Worm (Caenorhabditis elegans): ENCODE data around the gene K02E10.7.

The K02E10.7 gene

ce11 chrX:2552210-2552674 is 43.9 kb upstream of the K02E10.7 start, which contains the start of gene aat-3:
aat-3 (plus strand) TSS chrX:2552260.
- peak; percentile 24; the same call in 1 of the 2 replicates for TF ChIP-seq D2030.7 (GFP tag; IDR thresholded peaks at IDR 0.05)
- TF ChIP-seq C17E4.6 (GFP tag; IDR thresholded peaks at IDR 0.05), result no peak
- TF ChIP-seq ztf-22 (GFP tag; optimal IDR thresholded peaks at IDR 0.05), result no peak
- TF ChIP-seq nfya-1 (tag; optimal IDR thresholded peaks at IDR 0.05; ENCODE audit: borderline replicate concordance, insufficient read depth), result no peak
- no peak for TF ChIP-seq madf-10 (tag; optimal IDR thresholded peaks at IDR 0.05)
- TF ChIP-seq F10E7.11 (tag; optimal IDR thresholded peaks at IDR 0.05), result no peak
- no peak for TF ChIP-seq gei-17 (GFP tag; optimal IDR thresholded peaks at IDR 0.05)
- TF ChIP-seq lin-35 (GFP tag; optimal IDR thresholded peaks at IDR 0.05), result no peak
- no peak for TF ChIP-seq zim-3 (tag; optimal IDR thresholded peaks at IDR 0.05)
- TF ChIP-seq sea-2 (GFP tag; IDR thresholded peaks at IDR 0.05), result no peak
- no peak for TF ChIP-seq F57A8.1 (GFP tag; optimal IDR thresholded peaks at IDR 0.05)
- TF ChIP-seq ekl-4 (GFP tag; IDR thresholded peaks at IDR 0.05), result no peak
- TF ChIP-seq B0261.1 (tag; optimal IDR thresholded peaks at IDR 0.05), result no peak
- no peak for TF ChIP-seq aptf-3 (GFP tag; IDR thresholded peaks at IDR 0.05)
- TF ChIP-seq akir-1 (GFP tag; optimal IDR thresholded peaks at IDR 0.05), result no peak
- TF ChIP-seq hmg-1.2 (GFP tag; IDR thresholded peaks at IDR 0.05), result peak; percentile 15; the same call in 1 of the 2 replicates
- no peak for TF ChIP-seq Y53G8AR.9 (GFP tag; conservative IDR thresholded peaks at IDR 0.05)
- TF ChIP-seq zfh-2 (GFP tag; conservative IDR thresholded peaks at IDR 0.05), result 0 out of 2 replicates have a peak, but pooled peaks have one; percentile 31

- no peak for TF ChIP-seq snpc-4 (GFP tag; optimal IDR thresholded peaks at IDR 0.05)
- TF ChIP-seq snpc-4 (tag; optimal IDR thresholded peaks at IDR 0.05), result peak in 2 of 4 experiments; percentile 59 to 74
- TF ChIP-seq ceh-100 (GFP tag; IDR thresholded peaks at IDR 0.05), result no peak
- TF ChIP-seq dox-1 (GFP tag; IDR thresholded peaks at IDR 0.05), result no peak
- no peak for TF ChIP-seq tbp1 (GFP tag; optimal IDR thresholded peaks at IDR 0.05)
- 0 out of 2 replicates have a peak, but pooled peaks have one; percentile 8 for TF ChIP-seq egrh-3 (GFP tag; IDR thresholded peaks at IDR 0.05)
- TF ChIP-seq ztf-26 (tag; optimal IDR thresholded peaks at IDR 0.05), result no peak
- no peak for TF ChIP-seq F33H1.4 (GFP tag; IDR thresholded peaks at IDR 0.05)
- TF ChIP-seq ztf-25 (GFP tag; IDR thresholded peaks at IDR 0.05), result no peak
- TF ChIP-seq mcd-1 (GFP tag; IDR thresholded peaks at IDR 0.05), result no peak
- no peak for TF ChIP-seq F37B4.10 (GFP tag; IDR thresholded peaks at IDR 0.05)
- no peak for TF ChIP-seq B0035.1 (tag; optimal IDR thresholded peaks at IDR 0.05)
- no peak for TF ChIP-seq F22D6.2 (tag; optimal IDR thresholded peaks at IDR 0.05)
- TF ChIP-seq cebp-2 (GFP tag; IDR thresholded peaks at IDR 0.05), result 0 out of 2 replicates have a peak, but pooled peaks have one; percentile 38
- TF ChIP-seq ztf-18 (tag; optimal IDR thresholded peaks at IDR 0.05), result no peak
- peak; percentile 79 for TF ChIP-seq zfh-2 (GFP tag; conservative IDR thresholded peaks at IDR 0.05)
- 0 out of 2 replicates have a peak, but pooled peaks have one; percentile 41 for TF ChIP-seq sea-2 (GFP tag; IDR thresholded peaks at IDR 0.05)
Observed at ce11 chrX:2551450-2551849, 43.1 kb upstream of the K02E10.7 start.

ce11 chrX:2550665-2551064 is 42.3 kb upstream of the K02E10.7 start:
- TF ChIP-seq tbp1 (GFP tag; optimal IDR thresholded peaks at IDR 0.05), result no peak
- no peak for TF ChIP-seq F57C9.4 (tag; optimal IDR thresholded peaks at IDR 0.05)
- TF ChIP-seq sdz-38 (tag; optimal IDR thresholded peaks at IDR 0.05), result no peak
- TF ChIP-seq nhr-80 (tag; optimal IDR thresholded peaks at IDR 0.05), result no peak
- TF ChIP-seq hrde-1 (tag; optimal IDR thresholded peaks at IDR 0.05; ENCODE audit: borderline replicate concordance), result no peak
- TF ChIP-seq mel-28 (tag; optimal IDR thresholded peaks at IDR 0.05; ENCODE audit: borderline replicate concordance), result no peak
- no peak for TF ChIP-seq ZK185.1 (tag; optimal IDR thresholded peaks at IDR 0.05; ENCODE audit: poor library complexity, severe bottlenecking)
- no peak for TF ChIP-seq dox-1 (GFP tag; IDR thresholded peaks at IDR 0.05)
- TF ChIP-seq ztf-6 (GFP tag; IDR thresholded peaks at IDR 0.05), result no peak
- TF ChIP-seq lsl-1 (GFP tag; optimal IDR thresholded peaks at IDR 0.05), result no peak
